ENCODE assay signal across 2 worm cellular contexts in genomic region chrX:16509607-16510006, ce11.
TF ChIP-seq lines count a peak whose summit lies in the region.

No protein-coding gene starts in this region.

TF ChIP-seq in whole organism, L4 larva, 104 proteins besides CTCF, POLR2A, EP300 and RAD21:
- TF ChIP-seq T20F7.1 (GFP tag; optimal IDR thresholded peaks at IDR 0.05; lab: Kevin White, UChicago): peak; percentile 64
TF ChIP-seq in whole organism, L4 larva: peak in this region for 1; not testable (repeated sequence) for 103.

TF ChIP-seq in whole organism, young adult, 124 proteins besides CTCF, POLR2A, EP300 and RAD21:
- TF ChIP-seq attf-3 (GFP tag; conservative IDR thresholded peaks at IDR 0.05; lab: Robert Waterston, UW): peak; percentile 79
